Fruit fly (Drosophila melanogaster): ENCODE results near the gene PAPLA1.

DNA sequence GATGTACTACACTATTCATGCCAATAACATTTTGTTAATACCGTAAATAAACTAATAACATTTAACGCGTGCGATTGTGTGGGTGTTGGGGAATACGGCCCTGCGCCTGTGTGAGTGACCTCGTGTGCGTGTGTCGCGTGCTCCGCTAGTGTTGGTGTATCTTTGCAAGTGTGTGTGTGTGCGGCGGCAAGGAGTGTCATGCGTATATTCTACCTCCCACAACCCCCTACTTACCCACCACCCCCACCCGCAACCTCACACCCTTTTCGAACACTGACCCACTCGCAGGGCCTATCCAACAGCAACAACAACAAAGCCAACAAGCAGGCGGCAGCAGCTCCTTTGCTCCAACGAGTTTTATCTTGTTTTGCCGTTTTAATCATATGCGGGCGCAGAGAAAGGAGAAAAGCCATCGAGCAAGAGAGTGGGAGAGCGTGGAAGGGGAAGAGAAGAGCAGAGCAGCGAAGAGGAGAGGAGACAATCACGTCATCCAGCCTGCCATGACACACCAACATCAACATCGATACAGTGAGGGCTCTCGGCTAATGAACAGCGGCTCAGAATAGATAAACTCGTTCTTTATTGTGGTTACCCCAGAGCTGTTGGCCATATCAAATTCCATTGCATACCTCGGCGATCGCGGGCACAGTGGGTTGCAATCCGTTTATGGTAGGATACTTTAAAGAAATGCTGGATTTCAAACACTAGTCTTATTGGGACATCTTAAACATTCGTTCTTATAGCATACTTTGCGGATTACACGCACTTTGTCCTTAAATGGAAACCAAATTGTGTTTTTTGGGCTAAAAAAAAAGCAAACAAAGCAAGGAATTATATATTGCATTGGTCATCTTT, 74.9 kb downstream of the PAPLA1 start:
- TF ChIP-seq psq (optimal IDR thresholded peaks at IDR 0.05) (no peak), h (optimal IDR thresholded peaks at IDR 0.05) (no peak), Sin3A (optimal IDR thresholded peaks at IDR 0.05) (no peak), Myc (optimal IDR thresholded peaks at IDR 0.05) (no peak)

Data from Kc167 (cell line).